Worm (Caenorhabditis elegans): ENCODE data around the gene Y14H12A.2.

DNA sequence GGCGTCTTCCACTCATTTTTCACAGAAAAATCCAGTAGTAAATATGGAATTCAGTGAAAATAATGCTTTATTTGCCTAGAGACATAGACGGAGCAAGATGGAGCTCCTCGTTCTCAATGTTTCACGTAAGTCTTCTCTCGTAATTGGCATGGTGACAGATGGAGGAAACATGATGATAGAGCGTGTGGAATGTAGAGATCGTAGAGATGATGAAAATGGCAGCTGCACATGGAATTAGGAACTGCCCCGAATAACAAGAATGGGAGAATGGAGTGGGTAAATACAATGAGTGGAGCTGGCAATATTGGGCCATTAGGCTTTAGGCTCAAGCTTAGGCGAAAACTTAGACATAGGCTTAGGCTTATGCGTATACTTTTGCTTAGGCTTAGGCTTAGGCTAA, 14.5 kb downstream of the Y14H12A.2 start, which contains the start of gene cank-26:
- no peak for TF ChIP-seq fkh-10 (GFP tag; optimal IDR thresholded peaks at IDR 0.05)
- no peak for TF ChIP-seq mdl-1 (tag; optimal IDR thresholded peaks at IDR 0.05)
- TF ChIP-seq ztf-11 (tag; optimal IDR thresholded peaks at IDR 0.05), result no peak
- no peak for TF ChIP-seq unc-86 (tag; optimal IDR thresholded peaks at IDR 0.05)
- TF ChIP-seq C16A3.4 (tag; optimal IDR thresholded peaks at IDR 0.05), result no peak
- TF ChIP-seq dsc-1 (tag; optimal IDR thresholded peaks at IDR 0.05), result no peak
- no peak for TF ChIP-seq elt-2 (tag; optimal IDR thresholded peaks at IDR 0.05)
